Worm (Caenorhabditis elegans): ENCODE data around the gene mcm-5.

Gene mcm-5

DNA sequence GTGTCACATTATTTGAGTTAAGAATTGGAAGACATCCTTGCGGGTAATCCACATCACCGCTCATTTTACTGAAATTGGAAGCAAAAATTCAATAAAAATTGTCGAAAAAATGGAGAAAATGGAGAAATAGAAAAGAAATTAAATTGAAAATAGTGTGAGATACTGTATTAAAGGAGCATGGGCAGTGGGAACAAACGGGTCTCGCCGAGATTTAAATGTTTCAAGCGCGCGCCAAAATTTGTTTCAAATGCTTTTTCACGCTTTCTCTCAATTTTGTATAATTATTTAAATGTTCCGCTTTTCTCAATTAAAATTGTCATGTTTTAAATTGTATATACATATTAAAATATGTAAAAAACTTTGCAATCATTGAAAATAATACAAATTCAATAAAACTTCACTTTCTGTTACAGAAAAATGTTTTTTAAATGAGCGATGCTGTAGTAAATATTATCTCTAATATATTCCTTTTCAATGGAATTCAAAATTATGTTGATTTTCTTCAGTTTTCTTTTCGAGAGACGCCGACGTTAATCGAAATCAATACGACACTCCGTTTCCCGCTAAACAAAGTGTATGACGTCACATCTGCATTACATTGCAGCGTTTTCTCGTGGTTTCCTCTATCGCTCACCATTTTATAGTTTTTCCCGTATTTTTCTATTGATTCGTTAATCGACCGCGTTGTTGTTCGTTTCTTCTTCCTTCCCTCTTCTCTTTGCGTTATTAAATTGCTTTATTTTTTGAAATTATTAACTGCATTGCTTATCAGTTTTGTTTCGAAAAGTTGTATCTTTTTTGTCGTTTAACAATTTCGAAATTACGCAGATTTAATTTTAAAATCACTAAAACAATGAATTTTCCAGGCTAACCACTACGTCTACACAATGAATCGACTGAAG, 22.2 kb upstream of the mcm-5 start, which contains the start of the genes evl-14 and dcn-1 (continued):
- TF ChIP-seq nhr-80 (tag; optimal IDR thresholded peaks at IDR 0.05): peak; percentile 39
- TF ChIP-seq hlh-12 (tag; optimal IDR thresholded peaks at IDR 0.05): no peak
- no peak for TF ChIP-seq pbrm-1 (GFP tag; IDR thresholded peaks at IDR 0.05)

DNA sequence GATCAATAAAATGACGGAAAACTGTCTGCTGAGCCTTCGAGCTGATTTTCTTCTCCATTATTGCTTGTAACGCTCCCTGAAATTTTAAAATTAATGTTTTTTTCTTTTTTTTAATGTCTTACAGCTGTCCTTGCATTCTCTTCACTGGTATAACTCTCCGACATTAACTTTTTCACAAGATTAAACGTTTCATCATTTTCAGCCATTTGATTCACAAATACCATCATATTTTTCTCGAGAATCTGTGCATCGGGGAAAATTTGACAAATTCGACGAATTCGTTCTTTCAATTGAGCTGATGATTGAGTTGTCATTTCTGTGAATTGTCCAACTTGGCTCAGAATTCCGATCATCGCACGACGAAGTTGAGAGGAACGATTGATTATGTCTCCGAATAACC, 18.2 kb upstream of the mcm-5 start:
- TF ChIP-seq fkh-3 (tag; optimal IDR thresholded peaks at IDR 0.05) (no peak), mxl-1 (tag; optimal IDR thresholded peaks at IDR 0.05) (no peak), B0336.3 (GFP tag; IDR thresholded peaks at IDR 0.05) (no peak), unc-130 (GFP tag; optimal IDR thresholded peaks at IDR 0.05) (no peak), bed-1 (GFP tag; IDR thresholded peaks at IDR 0.05) (no peak), ccch-3 (GFP tag; optimal IDR thresholded peaks at IDR 0.05) (no peak), egl-44 (GFP tag; IDR thresholded peaks at IDR 0.05) (no peak), lag-1 (GFP tag; IDR thresholded peaks at IDR 0.05) (no peak), let-607 (tag; optimal IDR thresholded peaks at IDR 0.05) (no peak), ztf-26 (tag; optimal IDR thresholded peaks at IDR 0.05) (no peak), hsf-1 (GFP tag; IDR thresholded peaks at IDR 0.05) (no peak), nhr-80 (tag; optimal IDR thresholded peaks at IDR 0.05) (no peak), ceh-100 (GFP tag; IDR thresholded peaks at IDR 0.05) (no peak), madf-8 (GFP tag; conservative IDR thresholded peaks at IDR 0.05) (no peak)

DNA sequence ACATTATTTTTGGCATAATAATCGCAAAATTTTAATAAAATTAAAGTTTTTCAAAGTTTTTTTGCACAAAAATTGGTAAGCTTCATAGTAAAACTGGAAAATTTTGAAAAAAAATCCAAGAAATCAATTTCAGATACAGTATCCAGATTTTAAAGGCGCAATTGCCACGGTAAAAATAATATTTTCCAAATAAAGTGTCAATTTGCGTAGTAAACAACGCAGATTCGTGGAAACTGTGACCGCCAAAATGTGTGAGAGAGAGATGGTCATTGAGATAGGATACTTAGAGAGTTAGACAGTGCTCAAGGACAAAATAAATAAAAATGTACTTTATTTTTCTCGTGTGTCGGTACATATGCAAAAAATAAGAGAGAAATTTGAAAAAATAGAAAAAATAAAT, 11.7 kb upstream of the mcm-5 start:
- TF ChIP-seq efl-1 (GFP tag; optimal IDR thresholded peaks at IDR 0.05) (peak; percentile 29), B0336.3 (GFP tag; IDR thresholded peaks at IDR 0.05) (no peak), lsl-1 (GFP tag; optimal IDR thresholded peaks at IDR 0.05) (peak; percentile 65), cebp-1 (GFP tag; IDR thresholded peaks at IDR 0.05) (no peak), cebp-1 (tag; optimal IDR thresholded peaks at IDR 0.05) (no peak), repo-1 (tag; optimal IDR thresholded peaks at IDR 0.05) (no peak), mcd-1 (GFP tag; IDR thresholded peaks at IDR 0.05) (no peak), xnd-1 (tag; optimal IDR thresholded peaks at IDR 0.05) (peak; percentile 29), zfh-2 (GFP tag; conservative IDR thresholded peaks at IDR 0.05) (no peak), madf-6 (GFP tag; IDR thresholded peaks at IDR 0.05) (peak; percentile 39; the same call in 1 of the 2 replicates), dox-1 (GFP tag; IDR thresholded peaks at IDR 0.05) (no peak), lag-1 (GFP tag; IDR thresholded peaks at IDR 0.05) (no peak), F22D6.2 (tag; optimal IDR thresholded peaks at IDR 0.05) (no peak)

DNA sequence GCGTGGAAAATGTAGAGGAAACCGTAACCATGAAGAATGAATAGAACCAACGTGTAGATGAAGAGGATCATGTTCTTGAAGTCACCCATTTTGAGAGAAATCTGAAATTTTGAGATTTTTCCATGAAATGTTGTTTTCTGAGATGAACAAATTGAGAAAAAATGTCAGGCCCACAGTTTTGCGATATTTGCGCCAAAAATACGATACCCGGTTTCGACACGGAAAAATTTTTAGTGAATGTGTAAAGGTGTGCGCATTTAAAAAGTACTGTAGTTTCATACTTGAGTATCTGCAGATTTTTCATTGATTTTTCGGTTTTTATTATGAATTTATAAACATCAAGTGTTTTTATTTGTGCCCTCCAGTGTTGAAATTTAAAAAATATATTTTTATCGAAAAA, 11.2 kb upstream of the mcm-5 start, which contains the start of gene R10E4.9:
R10E4.9 (minus strand) TSS at position 101 of the 400 bp plus-strand sequence.
- TF ChIP-seq unc-62 (GFP tag; optimal IDR thresholded peaks at IDR 0.05) (no peak), snpc-1.1 (tag; optimal IDR thresholded peaks at IDR 0.05; ENCODE audit: insufficient read depth) (no peak), bed-2 (GFP tag; IDR thresholded peaks at IDR 0.05) (no peak), egl-44 (GFP tag; IDR thresholded peaks at IDR 0.05) (no peak), hsf-1 (GFP tag; IDR thresholded peaks at IDR 0.05) (no peak), sdz-38 (tag; optimal IDR thresholded peaks at IDR 0.05) (no peak), tbp1 (GFP tag; optimal IDR thresholded peaks at IDR 0.05) (no peak), Y53F4B.3 (GFP tag; IDR thresholded peaks at IDR 0.05) (no peak), snpc-4 (GFP tag; optimal IDR thresholded peaks at IDR 0.05) (no peak), snpc-4 (tag; optimal IDR thresholded peaks at IDR 0.05) (no peak), ztf-3 (GFP tag; optimal IDR thresholded peaks at IDR 0.05) (no peak), egl-18 (GFP tag; IDR thresholded peaks at IDR 0.05) (no peak), dox-1 (GFP tag; IDR thresholded peaks at IDR 0.05) (no peak), C06A6.2 (GFP tag; conservative IDR thresholded peaks at IDR 0.05) (no peak), dpl-1 (GFP tag; optimal IDR thresholded peaks at IDR 0.05) (no peak), ekl-4 (GFP tag; IDR thresholded peaks at IDR 0.05) (no peak), repo-1 (tag; optimal IDR thresholded peaks at IDR 0.05) (no peak), efl-1 (GFP tag; optimal IDR thresholded peaks at IDR 0.05) (no peak), dpff-1 (tag; optimal IDR thresholded peaks at IDR 0.05) (no peak), mes-4 (tag; optimal IDR thresholded peaks at IDR 0.05) (no peak)

All from whole organism, young adult.